Worm (Caenorhabditis elegans): ENCODE measurements around the gene nlp-5.

Gene nlp-5

DNA sequence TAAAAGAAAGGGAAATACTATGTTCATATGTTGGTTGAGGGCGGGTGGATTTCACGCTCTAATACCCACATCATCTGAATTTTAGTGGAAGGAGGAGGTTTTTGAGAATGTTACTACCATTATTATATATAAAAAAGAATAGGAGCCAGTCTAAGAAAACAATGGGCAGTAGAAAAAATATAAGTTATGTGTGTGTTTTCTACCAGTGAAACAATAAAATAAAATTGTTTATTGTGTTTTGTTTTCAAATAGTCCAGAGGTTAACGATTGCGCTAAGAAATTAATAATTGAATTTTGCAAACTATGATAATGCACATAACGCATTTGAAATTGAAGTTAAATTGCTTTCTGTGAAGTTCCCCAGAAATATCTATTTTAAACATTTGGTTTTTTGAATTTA, 28.8 kb upstream of the nlp-5 start, which contains the start of gene M110.8:
TSS of gene M110.8 (minus strand) at position 101 of the 400 bp plus-strand sequence.
- no peak for TF ChIP-seq cnd-1 (tag; optimal IDR thresholded peaks at IDR 0.05)
- no peak for TF ChIP-seq snpc-4 (tag; optimal IDR thresholded peaks at IDR 0.05)
- TF ChIP-seq ceh-43 (GFP tag; optimal IDR thresholded peaks at IDR 0.05) = no peak
- TF ChIP-seq ceh-39 (tag; optimal IDR thresholded peaks at IDR 0.05) = no peak
- no peak for TF ChIP-seq hlh-1 (tag; optimal IDR thresholded peaks at IDR 0.05)
- no peak for TF ChIP-seq nhr-76 (tag; optimal IDR thresholded peaks at IDR 0.05)
- no peak for TF ChIP-seq unc-62 (GFP tag; optimal IDR thresholded peaks at IDR 0.05)
- no peak for TF ChIP-seq nhr-12 (tag; optimal IDR thresholded peaks at IDR 0.05)
- TF ChIP-seq elt-3 (tag; optimal IDR thresholded peaks at IDR 0.05) = no peak
- no peak for TF ChIP-seq unc-39 (tag; optimal IDR thresholded peaks at IDR 0.05)
- no peak for TF ChIP-seq flh-1 (GFP tag; optimal IDR thresholded peaks at IDR 0.05)
- no peak for TF ChIP-seq mab-5 (tag; optimal IDR thresholded peaks at IDR 0.05)
- no peak for TF ChIP-seq ceh-83 (GFP tag; optimal IDR thresholded peaks at IDR 0.05)
- no peak for TF ChIP-seq nhr-237 (tag; optimal IDR thresholded peaks at IDR 0.05)

DNA sequence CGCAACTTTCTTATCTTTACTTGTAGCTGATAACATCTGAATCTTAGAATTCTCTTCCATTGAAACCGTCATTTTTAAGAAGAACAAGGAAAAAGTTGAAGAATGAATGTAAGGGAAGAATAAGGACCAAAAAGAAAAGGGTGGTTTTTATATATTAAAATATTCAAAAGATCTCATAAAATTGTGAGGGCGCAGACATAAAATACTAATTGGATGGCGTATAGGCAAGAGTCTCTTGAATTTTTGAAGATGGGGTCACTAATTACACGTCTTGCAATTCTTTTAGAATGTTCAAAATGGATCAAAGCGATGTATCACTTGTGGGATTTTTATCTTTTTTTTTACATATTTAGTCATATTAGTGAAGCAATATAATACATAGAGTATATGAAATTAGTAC, 25.6 kb upstream of the nlp-5 start, which contains the start of gene twk-3:
TSS of gene twk-3 (minus strand) at position 101 of the 400 bp plus-strand sequence.
- TF ChIP-seq mep-1 (tag; optimal IDR thresholded peaks at IDR 0.05) (no peak), M03D4.4 (tag; optimal IDR thresholded peaks at IDR 0.05) (no peak), ham-2 (GFP tag; optimal IDR thresholded peaks at IDR 0.05) (no peak), ztf-11 (tag; optimal IDR thresholded peaks at IDR 0.05) (no peak), bed-3 (GFP tag; optimal IDR thresholded peaks at IDR 0.05) (no peak), ceh-43 (GFP tag; optimal IDR thresholded peaks at IDR 0.05) (no peak), hlh-1 (tag; optimal IDR thresholded peaks at IDR 0.05) (no peak), unc-120 (tag; optimal IDR thresholded peaks at IDR 0.05; ENCODE audit: poor library complexity, severe bottlenecking) (no peak), blmp-1 (tag; optimal IDR thresholded peaks at IDR 0.05) (no peak), cnd-1 (tag; optimal IDR thresholded peaks at IDR 0.05) (no peak), elt-1 (tag; optimal IDR thresholded peaks at IDR 0.05; ENCODE audit: borderline replicate concordance, insufficient read depth) (no peak), tbx-8 (GFP tag; optimal IDR thresholded peaks at IDR 0.05) (no peak), nhr-28 (tag; optimal IDR thresholded peaks at IDR 0.05) (no peak), nhr-12 (tag; optimal IDR thresholded peaks at IDR 0.05) (no peak), flh-1 (GFP tag; optimal IDR thresholded peaks at IDR 0.05) (no peak), lin-32 (GFP tag; optimal IDR thresholded peaks at IDR 0.05) (no peak)

DNA sequence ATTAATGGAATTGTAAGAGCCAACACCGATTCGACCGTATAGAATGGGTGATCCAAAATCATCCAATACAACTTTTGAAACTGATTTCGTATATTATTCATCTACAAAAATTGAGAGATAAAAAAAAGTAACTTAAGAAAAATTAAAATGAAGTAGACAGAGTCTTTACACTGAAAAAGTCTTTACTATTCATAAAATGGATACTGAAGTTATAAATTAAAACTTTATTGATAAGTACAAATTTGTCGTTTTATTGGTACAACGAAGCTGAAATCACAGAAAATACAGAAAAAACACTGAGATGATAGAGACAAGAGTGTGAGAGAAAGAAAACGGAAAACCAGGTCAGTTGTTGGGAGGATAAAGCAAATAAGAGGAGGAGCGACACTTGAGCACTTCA, 23.9 kb upstream of the nlp-5 start, which contains the start of gene M110.10:
TSS of gene M110.10 (minus strand) at position 101 of the 400 bp plus-strand sequence.
- no peak for TF ChIP-seq ceh-43 (GFP tag; optimal IDR thresholded peaks at IDR 0.05)
- TF ChIP-seq ces-1 (GFP tag; optimal IDR thresholded peaks at IDR 0.05) = no peak
- no peak for TF ChIP-seq bed-3 (GFP tag; optimal IDR thresholded peaks at IDR 0.05)
- no peak for TF ChIP-seq zip-8 (tag; optimal IDR thresholded peaks at IDR 0.05)
- TF ChIP-seq hlh-1 (tag; optimal IDR thresholded peaks at IDR 0.05) = no peak
- no peak for TF ChIP-seq cnd-1 (tag; optimal IDR thresholded peaks at IDR 0.05)
- no peak for TF ChIP-seq nhr-28 (tag; optimal IDR thresholded peaks at IDR 0.05)
- TF ChIP-seq sptf-1 (tag; optimal IDR thresholded peaks at IDR 0.05) = no peak
- TF ChIP-seq mep-1 (tag; optimal IDR thresholded peaks at IDR 0.05) = no peak
- TF ChIP-seq snpc-4 (tag; optimal IDR thresholded peaks at IDR 0.05) = no peak
- TF ChIP-seq unc-39 (tag; optimal IDR thresholded peaks at IDR 0.05) = no peak
- no peak for TF ChIP-seq tbx-8 (GFP tag; optimal IDR thresholded peaks at IDR 0.05)
- TF ChIP-seq unc-62 (GFP tag; optimal IDR thresholded peaks at IDR 0.05) = no peak
- TF ChIP-seq lsy-2 (tag; optimal IDR thresholded peaks at IDR 0.05) = no peak
- no peak for TF ChIP-seq ceh-83 (GFP tag; optimal IDR thresholded peaks at IDR 0.05)
- no peak for TF ChIP-seq mls-2 (tag; optimal IDR thresholded peaks at IDR 0.05)
- no peak for TF ChIP-seq blmp-1 (tag; optimal IDR thresholded peaks at IDR 0.05)
- TF ChIP-seq lin-32 (GFP tag; optimal IDR thresholded peaks at IDR 0.05) = no peak
- no peak for TF ChIP-seq elt-1 (tag; optimal IDR thresholded peaks at IDR 0.05; ENCODE audit: borderline replicate concordance, insufficient read depth)

DNA sequence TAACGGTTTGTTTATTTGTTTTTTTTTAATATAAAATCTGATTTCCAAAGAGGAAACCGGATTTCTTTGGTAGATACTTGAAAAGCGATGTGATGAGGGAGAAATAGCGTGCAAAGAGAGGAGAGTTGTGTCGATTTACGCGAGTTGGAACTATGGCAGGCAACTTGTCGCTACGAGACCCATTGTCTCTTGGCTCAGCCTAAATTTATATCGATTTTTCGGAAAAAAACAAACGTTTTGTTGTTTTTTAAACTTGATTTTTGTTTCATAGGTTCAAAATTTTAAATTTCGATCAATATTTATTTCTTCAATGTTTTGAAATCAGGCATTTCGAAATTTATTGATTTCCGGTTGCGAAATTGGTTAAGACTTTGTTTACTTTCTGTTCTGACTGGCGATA, 21.8 kb upstream of the nlp-5 start, which contains the start of gene M110.3:
TSS of gene M110.3 (minus strand) at position 184 of the 400 bp plus-strand sequence.
- peak; percentile 22 for TF ChIP-seq pha-4 (tag; optimal IDR thresholded peaks at IDR 0.05)
- TF ChIP-seq mep-1 (tag; optimal IDR thresholded peaks at IDR 0.05) = peak; percentile 72
- TF ChIP-seq hlh-1 (tag; optimal IDR thresholded peaks at IDR 0.05) = peak; percentile 20
- TF ChIP-seq drap-1 (GFP tag; optimal IDR thresholded peaks at IDR 0.05) = no peak
- TF ChIP-seq blmp-1 (tag; optimal IDR thresholded peaks at IDR 0.05) = no peak
- peak; percentile 40 for TF ChIP-seq ceh-39 (tag; optimal IDR thresholded peaks at IDR 0.05)
- TF ChIP-seq lsy-2 (tag; optimal IDR thresholded peaks at IDR 0.05) = peak; percentile 26
- peak; percentile 41 for TF ChIP-seq unc-120 (tag; optimal IDR thresholded peaks at IDR 0.05; ENCODE audit: poor library complexity, severe bottlenecking)
- peak; percentile 49 for TF ChIP-seq nhr-237 (tag; optimal IDR thresholded peaks at IDR 0.05)
- TF ChIP-seq ces-1 (GFP tag; optimal IDR thresholded peaks at IDR 0.05) = peak; percentile 77
- no peak for TF ChIP-seq flh-1 (GFP tag; optimal IDR thresholded peaks at IDR 0.05)

All from whole organism, mixed stage, embryonic.